Fruit fly (Drosophila melanogaster): ENCODE measurements around the gene CG18131.

The CG18131 gene

DNA sequence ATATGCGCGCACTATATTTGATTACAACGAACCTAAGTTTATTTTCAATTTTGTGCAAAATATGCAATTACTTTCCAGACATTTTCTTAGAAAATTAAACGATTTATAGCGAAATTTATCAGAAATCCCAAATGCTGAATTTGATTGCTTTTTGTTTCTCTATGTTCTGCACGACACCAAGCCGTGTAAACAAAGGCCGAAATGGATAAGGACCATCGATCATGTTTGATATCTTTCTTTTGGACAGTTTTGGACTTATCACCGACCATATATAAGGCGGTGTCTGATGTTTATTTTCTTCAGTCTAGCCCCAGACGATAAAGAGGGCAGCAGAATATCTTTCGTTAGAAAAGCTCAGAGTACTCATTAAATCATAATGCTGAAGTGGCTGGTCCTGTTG lies 6.6 kb downstream of the CG18131 start, which contains the start of gene CG33128:
Gene CG33128 (plus strand): TSS at position 301 of the 400 bp plus-strand sequence.
- TF ChIP-seq CG1620 (GFP tag; optimal IDR thresholded peaks at IDR 0.05) (no peak), CG14711 (tag; optimal IDR thresholded peaks at IDR 0.05) (no peak), CG5204 (GFP tag; optimal IDR thresholded peaks at IDR 0.05) (no peak), cnc (optimal IDR thresholded peaks at IDR 0.05) (no peak)

- TF ChIP-seq Crg-1 (GFP tag; optimal IDR thresholded peaks at IDR 0.05) (no peak), CG14711 (tag; optimal IDR thresholded peaks at IDR 0.05) (no peak), bab1 (GFP tag; optimal IDR thresholded peaks at IDR 0.05) (no peak), CG5204 (GFP tag; optimal IDR thresholded peaks at IDR 0.05) (peak; percentile 20), CG1620 (GFP tag; optimal IDR thresholded peaks at IDR 0.05) (no peak), Mnt (GFP tag; optimal IDR thresholded peaks at IDR 0.05) (no peak)
These were observed 8.5 kb downstream of the CG18131 start, which contains the start of gene CG31928 for dm6 chr2L:1491791-1492345. Gene CG31928, plus strand, starts transcription at chr2L:1492295.

- TF ChIP-seq cnc (optimal IDR thresholded peaks at IDR 0.05) = no peak
- TF ChIP-seq bab1 (GFP tag; optimal IDR thresholded peaks at IDR 0.05) = no peak
- TF ChIP-seq CG12768 (GFP tag; optimal IDR thresholded peaks at IDR 0.05) = no peak
- TF ChIP-seq CG11617 (GFP tag; optimal IDR thresholded peaks at IDR 0.05) = no peak
- no peak for TF ChIP-seq CG7045 (GFP tag; optimal IDR thresholded peaks at IDR 0.05)
- no peak for TF ChIP-seq cic (GFP tag; optimal IDR thresholded peaks at IDR 0.05)
- TF ChIP-seq toe (GFP tag; optimal IDR thresholded peaks at IDR 0.05) = no peak
- TF ChIP-seq CG33017 (tag; optimal IDR thresholded peaks at IDR 0.05) = no peak
These were observed 14.3 kb downstream of the CG18131 start for dm6 chr2L:1485975-1486665.

dm6 chr2L:1478488-1478887 lies 21.9 kb downstream of the CG18131 start:
- no peak for TF ChIP-seq Clk (GFP tag; optimal IDR thresholded peaks at IDR 0.05)
- TF ChIP-seq ovo (GFP tag; optimal IDR thresholded peaks at IDR 0.05) = no peak
- no peak for TF ChIP-seq CG5204 (GFP tag; optimal IDR thresholded peaks at IDR 0.05)
- TF ChIP-seq kay (GFP tag; ENCODE audit: borderline replicate concordance) = no peak
- no peak for TF ChIP-seq tj (GFP tag; optimal IDR thresholded peaks at IDR 0.05)
- TF ChIP-seq CG14711 (tag; optimal IDR thresholded peaks at IDR 0.05) = no peak
- TF ChIP-seq Crg-1 (GFP tag; optimal IDR thresholded peaks at IDR 0.05) = no peak
- no peak for TF ChIP-seq CG7101 (tag; optimal IDR thresholded peaks at IDR 0.05)
- TF ChIP-seq CG7045 (GFP tag; optimal IDR thresholded peaks at IDR 0.05) = no peak
- TF ChIP-seq pad (GFP tag; optimal IDR thresholded peaks at IDR 0.05) = no peak
- no peak for TF ChIP-seq cnc (optimal IDR thresholded peaks at IDR 0.05)
- no peak for TF ChIP-seq CG12768 (GFP tag; optimal IDR thresholded peaks at IDR 0.05)

DNA sequence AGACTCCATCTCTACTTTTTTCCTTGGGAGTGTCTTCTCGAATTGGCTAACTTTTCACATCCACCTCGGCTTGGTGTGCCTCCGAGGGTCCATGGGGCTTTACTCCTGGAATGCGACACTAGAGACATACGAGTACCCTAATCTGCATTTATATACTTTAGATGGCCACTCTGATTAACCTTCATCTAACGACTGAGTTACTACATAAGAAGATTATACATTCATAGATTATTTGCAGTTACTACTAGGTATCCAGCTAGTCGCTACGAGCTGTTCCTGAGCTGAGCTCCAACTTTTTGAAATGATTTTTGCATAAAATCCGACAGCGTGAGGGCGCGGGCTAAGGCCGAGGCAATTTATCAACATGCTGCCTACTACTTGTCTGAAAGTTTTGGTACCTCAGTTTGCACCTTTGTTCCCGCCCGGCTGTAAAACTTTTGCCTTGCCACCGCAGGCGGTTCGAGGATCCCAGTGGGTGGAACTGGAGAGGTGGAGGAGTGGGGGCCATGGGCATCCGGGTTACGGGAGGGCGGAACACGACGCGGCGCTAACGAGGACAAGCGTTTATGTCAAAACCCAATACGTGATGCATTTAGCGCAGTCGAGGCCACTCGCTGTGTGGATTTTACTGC lies 23.4 kb downstream of the CG18131 start:
- no peak for TF ChIP-seq CG11617 (GFP tag; optimal IDR thresholded peaks at IDR 0.05)
- TF ChIP-seq pad (GFP tag; optimal IDR thresholded peaks at IDR 0.05) = no peak
- TF ChIP-seq Crg-1 (GFP tag; optimal IDR thresholded peaks at IDR 0.05) = no peak
- no peak for TF ChIP-seq cnc (optimal IDR thresholded peaks at IDR 0.05)
- no peak for TF ChIP-seq toe (GFP tag; optimal IDR thresholded peaks at IDR 0.05)
- TF ChIP-seq ovo (GFP tag; optimal IDR thresholded peaks at IDR 0.05) = no peak
- TF ChIP-seq CG33017 (tag; optimal IDR thresholded peaks at IDR 0.05) = no peak
- TF ChIP-seq CG5204 (GFP tag; optimal IDR thresholded peaks at IDR 0.05) = no peak
- TF ChIP-seq CG1620 (GFP tag; optimal IDR thresholded peaks at IDR 0.05) = no peak
- no peak for TF ChIP-seq Clk (GFP tag; optimal IDR thresholded peaks at IDR 0.05)
- no peak for TF ChIP-seq Hr96 (GFP tag; optimal IDR thresholded peaks at IDR 0.05)
- no peak for TF ChIP-seq tj (GFP tag; optimal IDR thresholded peaks at IDR 0.05)
- no peak for TF ChIP-seq Mnt (GFP tag; optimal IDR thresholded peaks at IDR 0.05)
- no peak for TF ChIP-seq cic (GFP tag; optimal IDR thresholded peaks at IDR 0.05)
- TF ChIP-seq CG7101 (tag; optimal IDR thresholded peaks at IDR 0.05) = no peak
- no peak for TF ChIP-seq bab1 (GFP tag; optimal IDR thresholded peaks at IDR 0.05)
- no peak for TF ChIP-seq CG14711 (tag; optimal IDR thresholded peaks at IDR 0.05)
- no peak for TF ChIP-seq CG12768 (GFP tag; optimal IDR thresholded peaks at IDR 0.05)
- no peak for TF ChIP-seq CG7045 (GFP tag; optimal IDR thresholded peaks at IDR 0.05)

DNA sequence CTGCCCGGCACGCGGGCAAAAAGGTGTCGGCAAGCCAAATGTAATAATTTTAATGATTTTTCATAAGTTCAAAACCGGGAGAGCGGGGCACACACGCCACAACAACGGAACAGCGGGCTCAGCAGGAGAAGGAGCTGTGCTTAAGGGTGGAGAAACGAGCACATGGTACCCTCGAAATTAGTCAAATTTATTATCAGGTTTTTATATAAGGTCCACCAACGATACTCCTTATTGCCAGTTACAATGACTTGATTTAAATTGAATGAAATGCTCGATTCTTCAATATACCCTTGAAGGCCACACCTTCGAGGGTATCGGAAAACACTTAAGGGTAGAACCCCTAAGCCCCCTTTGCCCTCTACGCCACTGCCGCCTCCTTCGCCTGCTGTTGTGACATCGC lies 27.0 kb downstream of the CG18131 start:
- TF ChIP-seq Mnt (GFP tag; optimal IDR thresholded peaks at IDR 0.05) = no peak

dm6 chr2L:1470772-1471171 lies 29.6 kb downstream of the CG18131 start:
- TF ChIP-seq CG1620 (GFP tag; optimal IDR thresholded peaks at IDR 0.05) = no peak
- no peak for TF ChIP-seq pad (GFP tag; optimal IDR thresholded peaks at IDR 0.05)
- no peak for TF ChIP-seq kay (GFP tag; ENCODE audit: borderline replicate concordance)
- no peak for TF ChIP-seq Crg-1 (GFP tag; optimal IDR thresholded peaks at IDR 0.05)
- no peak for TF ChIP-seq Hr96 (GFP tag; optimal IDR thresholded peaks at IDR 0.05)
- TF ChIP-seq tj (GFP tag; optimal IDR thresholded peaks at IDR 0.05) = no peak
- no peak for TF ChIP-seq CG7045 (GFP tag; optimal IDR thresholded peaks at IDR 0.05)
- TF ChIP-seq CG12768 (GFP tag; optimal IDR thresholded peaks at IDR 0.05) = no peak
- no peak for TF ChIP-seq CG5204 (GFP tag; optimal IDR thresholded peaks at IDR 0.05)
- no peak for TF ChIP-seq cic (GFP tag; optimal IDR thresholded peaks at IDR 0.05)
- TF ChIP-seq Mnt (GFP tag; optimal IDR thresholded peaks at IDR 0.05) = no peak
- no peak for TF ChIP-seq CG33017 (tag; optimal IDR thresholded peaks at IDR 0.05)
- no peak for TF ChIP-seq ovo (GFP tag; optimal IDR thresholded peaks at IDR 0.05)
- TF ChIP-seq Clk (GFP tag; optimal IDR thresholded peaks at IDR 0.05) = no peak

Measured in whole organism, adult.